Worm (Caenorhabditis elegans) whole organism, early embryonic: ENCODE measurements around the gene F17E9.18.

ENCODE experiments used
- B0310.2 ChIP-seq: sonication (generic microtip); optimal IDR thresholded peaks from 2 replicates; lab custom pipeline; 2016; ENCODE audit warnings: mild to moderate bottlenecking, missing genetic modification characterization, missing compliant biosample characterization
- F13C5.2 ChIP-seq: sonication (generic microtip); optimal IDR thresholded peaks from 2 replicates; lab custom pipeline; 2017; ENCODE audit warnings: mild to moderate bottlenecking, missing genetic modification characterization, inconsistent platforms, missing compliant biosample characterization
- aly-1 ChIP-seq: sonication (generic microtip); optimal IDR thresholded peaks from 2 replicates; lab custom pipeline; 2016; ENCODE audit warnings: missing genetic modification characterization, missing compliant biosample characterization
- ama-1 ChIP-seq: fragments of 150-350 bp; optimal IDR thresholded peaks from 2 replicates; lab custom pipeline; 2014
- ceh-13 ChIP-seq: fragments of 200-800 bp; sonication (Bioruptor generic); optimal IDR thresholded peaks from 2 replicates; lab custom pipeline; 2018; ENCODE audit warnings: mild to moderate bottlenecking, missing genetic modification characterization, missing compliant biosample characterization
- ceh-36 ChIP-seq: sonication (generic microtip); optimal IDR thresholded peaks from 2 replicates; lab custom pipeline; 2016; ENCODE audit warnings: missing genetic modification characterization, inconsistent platforms, missing compliant biosample characterization
- ets-7 ChIP-seq: sonication (generic microtip); optimal IDR thresholded peaks from 2 replicates; lab custom pipeline; 2016; ENCODE audit warnings: missing genotype, missing genetic modification characterization, missing compliant biosample characterization
- flt-1 ChIP-seq: fragments of 200-800 bp; sonication (Bioruptor generic); IDR thresholded peaks from 2 replicates; pipeline ENCODE4 v1.3.6; 2022; ENCODE audit warnings: missing genetic modification characterization, missing compliant biosample characterization
- hmbx-1 ChIP-seq: sonication (generic microtip); optimal IDR thresholded peaks from 2 replicates; lab custom pipeline; 2016; ENCODE audit warnings: mild to moderate bottlenecking, missing genetic modification characterization, missing compliant biosample characterization
- hmg-4 ChIP-seq: fragments of 200-800 bp; sonication (Bioruptor generic); optimal IDR thresholded peaks from 2 replicates; lab custom pipeline; 2018; ENCODE audit warnings: mild to moderate bottlenecking, missing genetic modification characterization, missing compliant biosample characterization
- hnd-1 ChIP-seq: sonication (generic microtip); optimal IDR thresholded peaks from 2 replicates; lab custom pipeline; 2016; ENCODE audit warnings: missing genetic modification characterization, missing compliant biosample characterization
- pes-1 ChIP-seq: fragments of 200-800 bp; sonication (Bioruptor generic); IDR thresholded peaks from 2 replicates; pipeline ENCODE4 v1.3.6; 2022; ENCODE audit warnings: missing genetic modification reagents, missing genetic modification characterization, missing compliant biosample characterization
- scrt-1 ChIP-seq: fragments of 200-800 bp; sonication (Bioruptor generic); IDR thresholded peaks from 2 replicates; pipeline ENCODE4 v1.3.6; 2022; ENCODE audit warnings: missing genetic modification characterization, missing compliant biosample characterization
- sea-1 ChIP-seq: fragments of 200-800 bp; sonication (Bioruptor generic); conservative IDR thresholded peaks from 2 replicates; pipeline ENCODE4 v1.3.6; 2022; ENCODE audit warnings: missing genetic modification characterization, missing compliant biosample characterization
- tbx-11 ChIP-seq: fragments of 200-800 bp; sonication (Bioruptor generic); IDR thresholded peaks from 2 replicates; pipeline ENCODE4 v1.3.6; 2022; ENCODE audit warnings: missing genetic modification characterization, missing compliant biosample characterization
- tbx-37 ChIP-seq: fragments of 200-800 bp; sonication (Bioruptor generic); conservative IDR thresholded peaks from 2 replicates; pipeline ENCODE4 v1.3.6; 2022; ENCODE audit warnings: missing genetic modification reagents, missing genetic modification characterization, missing compliant biosample characterization
- tra-4 ChIP-seq: sonication (generic microtip); optimal IDR thresholded peaks from 2 replicates; lab custom pipeline; 2017; ENCODE audit warnings: missing genetic modification characterization, missing compliant biosample characterization

F17E9.18 gene

DNA sequence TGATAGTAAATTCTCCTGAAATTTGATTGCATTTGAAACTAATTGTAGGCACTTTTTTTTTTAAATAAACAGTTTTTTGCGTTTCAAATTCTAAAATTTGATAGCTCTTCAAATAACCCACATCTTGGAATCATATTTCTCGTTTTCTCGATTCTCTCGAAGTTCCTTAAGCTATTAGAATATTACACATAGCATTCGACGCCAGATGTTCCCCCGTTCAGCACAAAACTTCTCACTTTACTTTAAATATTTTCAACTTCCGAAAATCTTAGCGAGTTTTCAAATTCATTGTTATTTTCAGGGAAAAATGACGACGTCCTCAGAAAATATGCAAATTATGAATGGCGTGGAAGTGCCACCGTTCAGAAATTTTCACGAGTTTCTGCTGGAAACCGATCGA, 32.7 kb upstream of the F17E9.18 start, which contains the start of gene praf-3:
Gene praf-3, plus strand, starts transcription at position 301 of the 400 bp plus-strand sequence.
- no peak for TF ChIP-seq B0310.2 (tag; lab: Kevin White, UChicago)
- no peak for TF ChIP-seq ceh-36 (tag; lab: Kevin White, UChicago)
- no peak for TF ChIP-seq tra-4 (tag; lab: Kevin White, UChicago)
- TF ChIP-seq sea-1 (GFP tag; lab: Robert Waterston, UW), result no peak
- TF ChIP-seq F13C5.2, result no peak
- no peak for TF ChIP-seq aly-1 (tag; lab: Kevin White, UChicago)
- no peak for TF ChIP-seq hnd-1 (tag; lab: Kevin White, UChicago)
- no peak for TF ChIP-seq ama-1 (lab: Kevin White, UChicago)
- TF ChIP-seq tbx-37, result no peak
- TF ChIP-seq hmg-4 (GFP tag; lab: Kevin White, UChicago), result no peak
- no peak for TF ChIP-seq scrt-1

DNA sequence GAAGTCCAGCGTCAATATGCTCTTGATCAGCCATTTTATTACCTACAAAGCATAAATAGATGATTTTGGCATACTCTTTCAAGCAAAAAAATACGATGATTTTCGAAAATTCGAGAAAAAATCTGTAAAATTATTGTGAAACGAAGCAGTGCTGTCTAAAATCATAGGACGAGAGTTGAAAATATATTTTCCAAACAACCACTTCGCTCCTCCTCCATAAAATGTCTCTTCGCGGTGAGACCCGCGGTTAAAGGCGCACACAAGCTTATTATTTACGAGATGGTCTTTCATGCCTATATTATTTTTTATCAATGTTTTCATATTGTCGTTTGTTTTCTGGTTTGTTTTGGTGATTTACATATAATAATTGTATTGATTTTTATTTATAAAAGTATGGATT, 32.3 kb upstream of the F17E9.18 start, which contains the start of gene nap-1:
Gene nap-1, minus strand, starts transcription at position 42 of the 400 bp plus-strand sequence.
- TF ChIP-seq hnd-1 (tag; lab: Kevin White, UChicago), result no peak
- no peak for TF ChIP-seq aly-1 (tag; lab: Kevin White, UChicago)
- TF ChIP-seq ets-7 (tag; lab: Kevin White, UChicago), result no peak
- TF ChIP-seq ama-1 (lab: Kevin White, UChicago), result no peak
- TF ChIP-seq flt-1, result no peak
- TF ChIP-seq hmg-4 (GFP tag; lab: Kevin White, UChicago), result no peak
- no peak for TF ChIP-seq sea-1 (GFP tag; lab: Robert Waterston, UW)
- TF ChIP-seq scrt-1, result no peak
- no peak for TF ChIP-seq tra-4 (tag; lab: Kevin White, UChicago)
- no peak for TF ChIP-seq B0310.2 (tag; lab: Kevin White, UChicago)

DNA sequence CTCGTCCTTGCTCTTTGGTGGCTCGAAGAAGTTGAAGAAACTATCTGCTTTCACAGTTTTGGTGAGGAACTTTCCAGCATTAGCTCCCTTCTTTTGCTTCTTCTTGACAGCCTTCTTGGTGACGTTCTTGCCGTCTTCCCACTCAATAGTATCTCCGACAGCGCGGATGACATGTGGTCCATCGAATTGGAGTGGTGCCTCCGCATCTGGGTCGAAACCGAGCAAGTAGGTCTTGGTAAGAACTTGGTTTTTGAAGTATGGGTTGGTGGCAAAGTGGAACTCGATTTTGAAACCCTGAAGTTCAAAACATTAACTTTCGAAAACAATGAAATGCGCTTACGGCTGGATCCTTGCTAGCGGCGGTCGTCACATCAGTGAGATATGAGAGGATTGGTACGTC, 31.3 kb upstream of the F17E9.18 start:
- TF ChIP-seq B0310.2 (tag; lab: Kevin White, UChicago) (no peak), scrt-1 (no peak), aly-1 (tag; lab: Kevin White, UChicago) (no peak), ama-1 (lab: Kevin White, UChicago) (no peak), ceh-13 (no peak), F13C5.2 (no peak), ets-7 (tag; lab: Kevin White, UChicago) (no peak), tra-4 (tag; lab: Kevin White, UChicago) (no peak), flt-1 (no peak), sea-1 (GFP tag; lab: Robert Waterston, UW) (no peak), tbx-11 (GFP tag; lab: Robert Waterston, UW) (no peak)

DNA sequence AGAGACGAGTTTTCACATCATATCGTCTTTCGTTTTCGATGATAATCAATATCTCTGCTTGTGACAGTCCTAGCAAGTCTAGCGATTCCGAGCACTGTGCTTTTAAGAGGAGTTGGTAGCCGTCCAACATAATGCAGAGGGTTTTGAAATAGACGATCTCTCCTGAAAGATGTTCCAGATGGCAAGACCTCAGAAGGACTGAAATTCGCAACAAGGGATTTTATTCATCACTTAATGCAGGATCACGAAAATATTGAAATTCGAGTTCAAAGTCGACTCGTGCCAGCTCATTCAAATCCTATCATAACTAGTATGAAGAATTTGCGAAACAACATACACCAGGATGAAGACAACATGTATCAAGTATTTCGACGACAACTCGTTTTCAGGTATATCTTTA, 30.6 kb upstream of the F17E9.18 start, which contains the start of gene D2096.7:
Gene D2096.7, minus strand, starts transcription at position 130 of the 400 bp plus-strand sequence.
- TF ChIP-seq hnd-1 (tag; lab: Kevin White, UChicago) (no peak), ceh-13 (no peak), tbx-11 (GFP tag; lab: Robert Waterston, UW) (no peak), ets-7 (tag; lab: Kevin White, UChicago) (no peak), ceh-36 (tag; lab: Kevin White, UChicago) (no peak), sea-1 (GFP tag; lab: Robert Waterston, UW) (no peak), flt-1 (no peak), pes-1 (GFP tag; lab: Robert Waterston, UW) (no peak), ama-1 (lab: Kevin White, UChicago) (no peak), tra-4 (tag; lab: Kevin White, UChicago) (no peak), tbx-37 (no peak), scrt-1 (no peak), F13C5.2 (no peak), B0310.2 (tag; lab: Kevin White, UChicago) (no peak), hmbx-1 (tag; lab: Kevin White, UChicago) (no peak), hmg-4 (GFP tag; lab: Kevin White, UChicago) (no peak), aly-1 (tag; lab: Kevin White, UChicago) (no peak)

DNA sequence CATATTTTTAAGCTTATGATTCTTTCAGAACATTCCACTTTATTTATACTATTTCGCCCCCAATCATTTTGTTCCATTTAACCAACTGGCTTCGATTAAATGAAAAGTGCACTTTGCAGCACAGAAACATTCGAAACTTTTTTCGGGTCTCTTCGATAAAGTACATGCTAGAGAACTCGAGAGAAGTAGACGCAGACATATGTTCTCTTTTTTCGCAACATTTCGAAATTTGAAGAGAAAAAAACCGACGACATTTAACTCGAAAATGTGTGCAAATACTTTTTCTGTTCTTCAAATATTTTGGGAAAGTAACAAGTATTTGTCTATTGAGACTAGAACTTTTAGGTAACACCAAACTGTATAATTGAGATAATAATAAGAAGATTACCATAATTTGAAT, 30.0 kb upstream of the F17E9.18 start:
- no peak for TF ChIP-seq aly-1 (tag; lab: Kevin White, UChicago)

DNA sequence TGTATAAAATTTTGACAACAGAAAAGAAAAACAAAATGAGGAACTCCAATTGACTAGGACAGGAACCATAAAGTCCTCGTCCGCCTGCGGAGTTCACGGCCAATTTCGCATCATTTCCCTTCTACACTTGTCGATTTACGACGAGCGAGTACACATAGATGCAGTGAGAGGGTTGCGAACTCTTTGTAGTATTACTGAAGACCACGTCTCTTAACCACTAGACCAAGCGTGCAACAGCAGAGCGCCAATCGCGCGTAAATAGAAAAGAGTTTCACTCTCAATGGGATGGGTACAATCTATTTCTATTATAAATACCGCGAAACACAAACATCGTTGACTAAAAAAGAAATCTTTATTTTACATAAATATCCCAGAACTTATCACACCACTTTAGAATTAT, 28.4 kb upstream of the F17E9.18 start:
- TF ChIP-seq tbx-11 (GFP tag; lab: Robert Waterston, UW) (peak; percentile 88), ceh-13 (peak; percentile 82), hmbx-1 (tag; lab: Kevin White, UChicago) (peak; percentile 88), pes-1 (GFP tag; lab: Robert Waterston, UW) (peak; percentile 94), aly-1 (tag; lab: Kevin White, UChicago) (peak; percentile 91), F13C5.2 (peak; percentile 92), hnd-1 (tag; lab: Kevin White, UChicago) (peak; percentile 82), hmg-4 (GFP tag; lab: Kevin White, UChicago) (peak; percentile 96), sea-1 (GFP tag; lab: Robert Waterston, UW) (peak; percentile 92), B0310.2 (tag; lab: Kevin White, UChicago) (peak; percentile 85), tra-4 (tag; lab: Kevin White, UChicago) (peak; percentile 84), ets-7 (tag; lab: Kevin White, UChicago) (peak; percentile 75), ceh-36 (tag; lab: Kevin White, UChicago) (peak; percentile 91), flt-1 (peak; percentile 94), scrt-1 (peak; percentile 93), tbx-37 (peak; percentile 94), ama-1 (lab: Kevin White, UChicago) (no peak)

DNA sequence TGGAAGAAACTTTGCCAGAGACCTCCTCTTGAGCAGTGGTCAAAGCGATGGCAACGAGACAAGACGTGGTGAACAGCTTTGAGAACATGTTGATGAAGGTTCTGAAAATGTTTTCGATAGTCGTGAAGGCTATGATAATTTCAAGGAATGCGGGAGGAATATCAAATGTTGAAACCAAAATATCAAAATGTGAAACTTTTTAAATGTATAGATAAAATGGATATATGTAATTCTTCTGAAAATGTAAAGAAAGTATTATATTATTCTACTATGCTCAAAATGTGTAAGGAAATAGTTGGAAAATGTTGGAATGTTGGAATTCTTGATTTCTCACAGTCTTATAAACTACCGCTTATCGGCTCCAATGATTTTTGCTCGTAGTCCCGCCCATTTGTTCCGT, 22.2 kb upstream of the F17E9.18 start, which contains the start of gene D2096.6:
Gene D2096.6, minus strand, starts transcription at position 101 of the 400 bp plus-strand sequence.
- TF ChIP-seq B0310.2 (tag; lab: Kevin White, UChicago) (no peak), hmg-4 (GFP tag; lab: Kevin White, UChicago) (no peak), scrt-1 (no peak)

DNA sequence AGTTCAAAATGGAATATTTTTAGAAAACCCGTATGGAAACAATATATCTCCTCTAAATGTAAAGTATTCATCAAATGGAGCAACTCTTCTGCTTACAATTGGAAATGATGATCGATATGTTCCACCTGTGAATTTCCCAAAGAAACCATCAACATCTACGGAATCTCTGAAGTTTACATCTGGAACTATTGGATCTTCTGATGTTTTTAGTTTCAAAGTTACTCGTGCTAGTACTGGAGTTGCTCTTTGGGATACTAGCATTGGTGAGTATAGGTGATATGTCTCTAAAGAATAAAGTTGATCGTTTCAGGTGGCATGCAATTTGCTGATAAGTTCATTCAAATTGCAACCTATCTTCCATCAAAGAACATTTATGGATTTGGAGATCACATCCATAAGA, 20.9 kb upstream of the F17E9.18 start:
- no peak for TF ChIP-seq ets-7 (tag; lab: Kevin White, UChicago)
- TF ChIP-seq pes-1 (GFP tag; lab: Robert Waterston, UW), result no peak
- TF ChIP-seq tbx-37, result no peak
- no peak for TF ChIP-seq ceh-13
- TF ChIP-seq ama-1 (lab: Kevin White, UChicago), result no peak
- TF ChIP-seq B0310.2 (tag; lab: Kevin White, UChicago), result no peak
- TF ChIP-seq hnd-1 (tag; lab: Kevin White, UChicago), result no peak
- TF ChIP-seq tra-4 (tag; lab: Kevin White, UChicago), result no peak
- no peak for TF ChIP-seq flt-1
- TF ChIP-seq ceh-36 (tag; lab: Kevin White, UChicago), result no peak
- no peak for TF ChIP-seq scrt-1
